Worm (Caenorhabditis elegans) whole organism, L4/young adult: ENCODE measurements around the gene ced-8.

Source experiments
- dao-5 ChIP-seq: sonication (generic microtip); optimal IDR thresholded peaks from 2 replicates; lab custom pipeline; 2016; ENCODE audit warnings: missing genotype, missing genetic modification characterization, moderate library complexity, missing compliant biosample characterization
- him-1 ChIP-seq: sonication (generic microtip); optimal IDR thresholded peaks from 2 replicates; lab custom pipeline; 2016; ENCODE audit warnings: missing genotype, missing genetic modification reagents, missing genetic modification characterization, missing compliant biosample characterization

DNA sequence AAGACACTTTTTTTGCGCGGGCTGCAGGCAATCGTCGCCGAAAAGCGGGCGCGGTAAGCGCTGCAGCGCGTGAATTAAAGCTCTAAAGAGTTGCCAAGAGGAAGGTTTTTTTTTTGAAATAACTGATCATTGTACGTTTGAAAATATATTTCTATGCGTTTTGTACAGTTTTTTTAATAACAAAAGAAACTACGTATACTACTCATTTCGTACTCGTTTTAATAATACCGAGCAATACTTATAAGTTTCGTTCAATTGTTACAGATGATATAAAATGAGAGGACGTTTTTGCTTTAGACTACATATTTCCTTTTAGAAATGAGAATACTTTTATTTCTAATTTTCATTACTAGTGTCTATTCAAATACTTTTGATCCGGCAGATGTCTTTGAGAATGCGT lies 44.8 kb downstream of the ced-8 start, which contains the start of gene nep-15:
- no peak for TF ChIP-seq dao-5 (tag; lab: Kevin White, UChicago)
- no peak for TF ChIP-seq him-1
